Worm (Caenorhabditis elegans): ENCODE data around the gene soap-1.

soap-1 gene

ce11 chrV:7230847-7231246, 16.1 kb upstream of the soap-1 start, which contains the start of the genes gei-6 and krr-1 (continued):
- TF ChIP-seq unc-86 (tag; optimal IDR thresholded peaks at IDR 0.05) (peak; percentile 7), lin-35 (GFP tag; optimal IDR thresholded peaks at IDR 0.05) (peak; percentile 27 to 56), irx-1 (tag; optimal IDR thresholded peaks at IDR 0.05) (no peak), skn-1 (tag; optimal IDR thresholded peaks at IDR 0.05) (peak; percentile 63), lin-15B (tag; optimal IDR thresholded peaks at IDR 0.05) (peak; percentile 60), elt-3 (tag; optimal IDR thresholded peaks at IDR 0.05) (peak in 1 of 6 experiments; percentile 57), fkh-10 (GFP tag; optimal IDR thresholded peaks at IDR 0.05) (no peak)

- no peak for TF ChIP-seq hpl-2 (GFP tag; optimal IDR thresholded peaks at IDR 0.05)
- no peak for TF ChIP-seq elt-2 (tag; optimal IDR thresholded peaks at IDR 0.05)
- TF ChIP-seq isw-1 (GFP tag; IDR thresholded peaks at IDR 0.05) = no peak
- TF ChIP-seq snu-23 (GFP tag; optimal IDR thresholded peaks at IDR 0.05) = no peak
- TF ChIP-seq efl-3 (GFP tag; optimal IDR thresholded peaks at IDR 0.05) = no peak
- TF ChIP-seq efl-1 (optimal IDR thresholded peaks at IDR 0.05) = no peak
- peak in 1 of 2 experiments; percentile 10 for TF ChIP-seq efl-1 (GFP tag; optimal IDR thresholded peaks at IDR 0.05 in 1 of 2)
- no peak for TF ChIP-seq sptf-1 (tag; optimal IDR thresholded peaks at IDR 0.05)
- TF ChIP-seq lsy-2 (tag; optimal IDR thresholded peaks at IDR 0.05) = no peak
Measured at ce11 chrV:7225894-7226293, 11.2 kb upstream of the soap-1 start.

ce11 chrV:7224947-7225346, 10.2 kb upstream of the soap-1 start, which contains the start of gene fkb-3:
fkb-3 (plus strand) TSS chrV:7225223.
- TF ChIP-seq elt-3 (tag; optimal IDR thresholded peaks at IDR 0.05) = peak in 1 of 6 experiments; percentile 38
- peak; percentile 46 for TF ChIP-seq lin-14 (GFP tag; optimal IDR thresholded peaks at IDR 0.05)
- peak; percentile 20 for TF ChIP-seq mep-1 (tag; optimal IDR thresholded peaks at IDR 0.05)
- no peak for TF ChIP-seq fos-1 (tag; optimal IDR thresholded peaks at IDR 0.05)
- peak; percentile 68 for TF ChIP-seq blmp-1 (tag; optimal IDR thresholded peaks at IDR 0.05)
- no peak for TF ChIP-seq lin-15B (tag; optimal IDR thresholded peaks at IDR 0.05)
- TF ChIP-seq elt-2 (tag; optimal IDR thresholded peaks at IDR 0.05) = no peak
- peak; percentile 3 for TF ChIP-seq rnt-1 (tag; optimal IDR thresholded peaks at IDR 0.05)
- no peak for TF ChIP-seq pax-3 (tag; optimal IDR thresholded peaks at IDR 0.05)
- TF ChIP-seq hpl-2 (GFP tag; optimal IDR thresholded peaks at IDR 0.05) = no peak

- no peak for TF ChIP-seq nhr-12 (tag; optimal IDR thresholded peaks at IDR 0.05)
- no peak for TF ChIP-seq nhr-47 (tag; optimal IDR thresholded peaks at IDR 0.05)
- TF ChIP-seq fos-1 (tag; optimal IDR thresholded peaks at IDR 0.05) = no peak
- no peak for TF ChIP-seq lin-13 (GFP tag; optimal IDR thresholded peaks at IDR 0.05)
- TF ChIP-seq lin-15B (tag; optimal IDR thresholded peaks at IDR 0.05) = no peak
- TF ChIP-seq lir-3 (tag; optimal IDR thresholded peaks at IDR 0.05; ENCODE audit: poor library complexity) = no peak
- no peak for TF ChIP-seq sup-37 (GFP tag; optimal IDR thresholded peaks at IDR 0.05)
- no peak for TF ChIP-seq ets-5 (GFP tag; IDR thresholded peaks at IDR 0.05)
- TF ChIP-seq efl-1 (optimal IDR thresholded peaks at IDR 0.05) = no peak
- no peak for TF ChIP-seq efl-1 (GFP tag; optimal IDR thresholded peaks at IDR 0.05 in 1 of 2)
- no peak for TF ChIP-seq efl-3 (GFP tag; optimal IDR thresholded peaks at IDR 0.05)
- TF ChIP-seq fkh-4 (tag; optimal IDR thresholded peaks at IDR 0.05; ENCODE audit: borderline replicate concordance) = no peak
- TF ChIP-seq nhr-84 (tag; optimal IDR thresholded peaks at IDR 0.05) = no peak
- no peak for TF ChIP-seq grh-1 (GFP tag; IDR thresholded peaks at IDR 0.05)
- TF ChIP-seq dpl-1 (GFP tag; optimal IDR thresholded peaks at IDR 0.05) = no peak
- TF ChIP-seq dsc-1 (tag; optimal IDR thresholded peaks at IDR 0.05) = no peak
- no peak for TF ChIP-seq ztf-11 (tag; optimal IDR thresholded peaks at IDR 0.05)
- no peak for TF ChIP-seq lin-14 (GFP tag; optimal IDR thresholded peaks at IDR 0.05)
- no peak for TF ChIP-seq blmp-1 (tag; optimal IDR thresholded peaks at IDR 0.05)
- no peak for TF ChIP-seq xbp-1 (tag; optimal IDR thresholded peaks at IDR 0.05)
Measured at ce11 chrV:7224353-7224752, 9.7 kb upstream of the soap-1 start.

ce11 chrV:7223941-7224340, 9.2 kb upstream of the soap-1 start, which contains the start of gene C13F10.1:
C13F10.1 (plus strand) TSS chrV:7224078.
- TF ChIP-seq fkh-4 (tag; optimal IDR thresholded peaks at IDR 0.05; ENCODE audit: borderline replicate concordance) (no peak), ceh-82 (tag; optimal IDR thresholded peaks at IDR 0.05) (peak in 1 of 3 experiments; percentile 2), ama-1 (optimal IDR thresholded peaks at IDR 0.05) (no peak), nhr-19 (GFP tag; conservative IDR thresholded peaks at IDR 0.05) (no peak), lin-14 (GFP tag; optimal IDR thresholded peaks at IDR 0.05) (peak; percentile 40), dsc-1 (tag; optimal IDR thresholded peaks at IDR 0.05) (peak; percentile 23), rnt-1 (tag; optimal IDR thresholded peaks at IDR 0.05) (peak; percentile 53)
